Fruit fly (Drosophila melanogaster): Measurements from ENCODE around the gene CG34355.

Gene CG34355

dm6 chr3R:23887572-23887971 is 83.9 kb downstream of the CG34355 start:
- TF ChIP-seq CG8478 (optimal IDR thresholded peaks at IDR 0.05) (no peak), pan (optimal IDR thresholded peaks at IDR 0.05) (no peak), usp (GFP tag; optimal IDR thresholded peaks at IDR 0.05) (no peak), Dll (optimal IDR thresholded peaks at IDR 0.05) (no peak), psq (optimal IDR thresholded peaks at IDR 0.05) (no peak), EcR (GFP tag; optimal IDR thresholded peaks at IDR 0.05) (no peak)

dm6 chr3R:23888273-23889220 is 84.9 kb downstream of the CG34355 start:
- TF ChIP-seq usp (GFP tag; optimal IDR thresholded peaks at IDR 0.05): no peak
- peak; percentile 1 to 53 for TF ChIP-seq EcR (GFP tag; optimal IDR thresholded peaks at IDR 0.05)

- TF ChIP-seq EcR (GFP tag; optimal IDR thresholded peaks at IDR 0.05) (no peak), usp (GFP tag; optimal IDR thresholded peaks at IDR 0.05) (no peak), Dll (optimal IDR thresholded peaks at IDR 0.05) (no peak), CG8478 (optimal IDR thresholded peaks at IDR 0.05) (no peak), pan (optimal IDR thresholded peaks at IDR 0.05) (no peak), psq (optimal IDR thresholded peaks at IDR 0.05) (no peak)
Measured at dm6 chr3R:23889922-23890321, 86.3 kb downstream of the CG34355 start, which contains the start of gene Pli. Pli (minus strand) TSS chr3R:23890052.

- no peak for TF ChIP-seq EcR (GFP tag; optimal IDR thresholded peaks at IDR 0.05)
- TF ChIP-seq pan (optimal IDR thresholded peaks at IDR 0.05): no peak
- TF ChIP-seq psq (optimal IDR thresholded peaks at IDR 0.05): no peak
- TF ChIP-seq CG8478 (optimal IDR thresholded peaks at IDR 0.05): no peak
- no peak for TF ChIP-seq Dll (optimal IDR thresholded peaks at IDR 0.05)
- TF ChIP-seq usp (GFP tag; optimal IDR thresholded peaks at IDR 0.05): no peak
Measured at dm6 chr3R:23890886-23891285, 87.2 kb downstream of the CG34355 start, which contains the start of gene TfIIA-S. TfIIA-S (minus strand) TSS chr3R:23891060.

dm6 chr3R:23893460-23893859 is 89.8 kb downstream of the CG34355 start, which contains the start of gene tbrd-1:
tbrd-1 (minus strand) TSS chr3R:23893560.
- TF ChIP-seq psq (optimal IDR thresholded peaks at IDR 0.05) (no peak), EcR (GFP tag; optimal IDR thresholded peaks at IDR 0.05) (no peak), CG8478 (optimal IDR thresholded peaks at IDR 0.05) (no peak), pan (optimal IDR thresholded peaks at IDR 0.05) (no peak), Dll (optimal IDR thresholded peaks at IDR 0.05) (no peak), usp (GFP tag; optimal IDR thresholded peaks at IDR 0.05) (no peak)

- TF ChIP-seq CG8478 (optimal IDR thresholded peaks at IDR 0.05) (no peak), usp (GFP tag; optimal IDR thresholded peaks at IDR 0.05) (no peak), pan (optimal IDR thresholded peaks at IDR 0.05) (no peak), EcR (GFP tag; optimal IDR thresholded peaks at IDR 0.05) (no peak), Dll (optimal IDR thresholded peaks at IDR 0.05) (no peak), psq (optimal IDR thresholded peaks at IDR 0.05) (no peak)
Measured at dm6 chr3R:23900092-23900491, 96.4 kb downstream of the CG34355 start.

- TF ChIP-seq EcR (GFP tag; optimal IDR thresholded peaks at IDR 0.05) (no peak), CG8478 (optimal IDR thresholded peaks at IDR 0.05) (no peak), pan (optimal IDR thresholded peaks at IDR 0.05) (no peak), psq (optimal IDR thresholded peaks at IDR 0.05) (no peak), usp (GFP tag; optimal IDR thresholded peaks at IDR 0.05) (no peak), Dll (optimal IDR thresholded peaks at IDR 0.05) (no peak)
Measured at dm6 chr3R:23902034-23902433, 98.4 kb downstream of the CG34355 start.

- no peak for TF ChIP-seq psq (optimal IDR thresholded peaks at IDR 0.05)
- no peak for TF ChIP-seq usp (GFP tag; optimal IDR thresholded peaks at IDR 0.05)
- no peak for TF ChIP-seq pan (optimal IDR thresholded peaks at IDR 0.05)
- TF ChIP-seq CG8478 (optimal IDR thresholded peaks at IDR 0.05): no peak
- no peak for TF ChIP-seq EcR (GFP tag; optimal IDR thresholded peaks at IDR 0.05)
- TF ChIP-seq Dll (optimal IDR thresholded peaks at IDR 0.05): no peak
Measured at dm6 chr3R:23902557-23902956, 98.9 kb downstream of the CG34355 start.

dm6 chr3R:23903425-23903824 is 99.8 kb downstream of the CG34355 start:
- TF ChIP-seq psq (optimal IDR thresholded peaks at IDR 0.05) (no peak), pan (optimal IDR thresholded peaks at IDR 0.05) (no peak), usp (GFP tag; optimal IDR thresholded peaks at IDR 0.05) (no peak), EcR (GFP tag; optimal IDR thresholded peaks at IDR 0.05) (no peak), Dll (optimal IDR thresholded peaks at IDR 0.05) (no peak), CG8478 (optimal IDR thresholded peaks at IDR 0.05) (no peak)

All from whole organism.